Worm (Caenorhabditis elegans) whole organism, early embryonic: ENCODE measurements around the gene mlc-7.

ENCODE experiments used
- B0310.2 ChIP-seq: sonication (generic microtip); optimal IDR thresholded peaks from 2 replicates; lab custom pipeline; 2016; ENCODE audit warnings: mild to moderate bottlenecking, missing genetic modification characterization, missing compliant biosample characterization
- F13C5.2 ChIP-seq: sonication (generic microtip); optimal IDR thresholded peaks from 2 replicates; lab custom pipeline; 2017; ENCODE audit warnings: mild to moderate bottlenecking, missing genetic modification characterization, inconsistent platforms, missing compliant biosample characterization
- aly-1 ChIP-seq: sonication (generic microtip); optimal IDR thresholded peaks from 2 replicates; lab custom pipeline; 2016; ENCODE audit warnings: missing genetic modification characterization, missing compliant biosample characterization
- ama-1 ChIP-seq: fragments of 150-350 bp; optimal IDR thresholded peaks from 2 replicates; lab custom pipeline; 2014
- ceh-13 ChIP-seq: fragments of 200-800 bp; sonication (Bioruptor generic); optimal IDR thresholded peaks from 2 replicates; lab custom pipeline; 2018; ENCODE audit warnings: mild to moderate bottlenecking, missing genetic modification characterization, missing compliant biosample characterization
- ceh-36 ChIP-seq: sonication (generic microtip); optimal IDR thresholded peaks from 2 replicates; lab custom pipeline; 2016; ENCODE audit warnings: missing genetic modification characterization, inconsistent platforms, missing compliant biosample characterization
- ets-7 ChIP-seq: sonication (generic microtip); optimal IDR thresholded peaks from 2 replicates; lab custom pipeline; 2016; ENCODE audit warnings: missing genotype, missing genetic modification characterization, missing compliant biosample characterization
- flt-1 ChIP-seq: fragments of 200-800 bp; sonication (Bioruptor generic); IDR thresholded peaks from 2 replicates; pipeline ENCODE4 v1.3.6; 2022; ENCODE audit warnings: missing genetic modification characterization, missing compliant biosample characterization
- hmbx-1 ChIP-seq: sonication (generic microtip); optimal IDR thresholded peaks from 2 replicates; lab custom pipeline; 2016; ENCODE audit warnings: mild to moderate bottlenecking, missing genetic modification characterization, missing compliant biosample characterization
- hmg-4 ChIP-seq: fragments of 200-800 bp; sonication (Bioruptor generic); optimal IDR thresholded peaks from 2 replicates; lab custom pipeline; 2018; ENCODE audit warnings: mild to moderate bottlenecking, missing genetic modification characterization, missing compliant biosample characterization
- hnd-1 ChIP-seq: sonication (generic microtip); optimal IDR thresholded peaks from 2 replicates; lab custom pipeline; 2016; ENCODE audit warnings: missing genetic modification characterization, missing compliant biosample characterization
- pes-1 ChIP-seq: fragments of 200-800 bp; sonication (Bioruptor generic); IDR thresholded peaks from 2 replicates; pipeline ENCODE4 v1.3.6; 2022; ENCODE audit warnings: missing genetic modification reagents, missing genetic modification characterization, missing compliant biosample characterization
- scrt-1 ChIP-seq: fragments of 200-800 bp; sonication (Bioruptor generic); IDR thresholded peaks from 2 replicates; pipeline ENCODE4 v1.3.6; 2022; ENCODE audit warnings: missing genetic modification characterization, missing compliant biosample characterization
- sea-1 ChIP-seq: fragments of 200-800 bp; sonication (Bioruptor generic); conservative IDR thresholded peaks from 2 replicates; pipeline ENCODE4 v1.3.6; 2022; ENCODE audit warnings: missing genetic modification characterization, missing compliant biosample characterization
- tbx-11 ChIP-seq: fragments of 200-800 bp; sonication (Bioruptor generic); IDR thresholded peaks from 2 replicates; pipeline ENCODE4 v1.3.6; 2022; ENCODE audit warnings: missing genetic modification characterization, missing compliant biosample characterization
- tbx-37 ChIP-seq: fragments of 200-800 bp; sonication (Bioruptor generic); conservative IDR thresholded peaks from 2 replicates; pipeline ENCODE4 v1.3.6; 2022; ENCODE audit warnings: missing genetic modification reagents, missing genetic modification characterization, missing compliant biosample characterization
- tra-4 ChIP-seq: sonication (generic microtip); optimal IDR thresholded peaks from 2 replicates; lab custom pipeline; 2017; ENCODE audit warnings: missing genetic modification characterization, missing compliant biosample characterization

mlc-7 gene

ce11 chrIII:13759691-13760090, 8.4 kb downstream of the mlc-7 start:
- TF ChIP-seq B0310.2, result no peak
- no peak for TF ChIP-seq tra-4 (tag; lab: Kevin White, UChicago)
- TF ChIP-seq flt-1, result no peak
- TF ChIP-seq ceh-13 (GFP tag; lab: Kevin White, UChicago), result no peak

DNA sequence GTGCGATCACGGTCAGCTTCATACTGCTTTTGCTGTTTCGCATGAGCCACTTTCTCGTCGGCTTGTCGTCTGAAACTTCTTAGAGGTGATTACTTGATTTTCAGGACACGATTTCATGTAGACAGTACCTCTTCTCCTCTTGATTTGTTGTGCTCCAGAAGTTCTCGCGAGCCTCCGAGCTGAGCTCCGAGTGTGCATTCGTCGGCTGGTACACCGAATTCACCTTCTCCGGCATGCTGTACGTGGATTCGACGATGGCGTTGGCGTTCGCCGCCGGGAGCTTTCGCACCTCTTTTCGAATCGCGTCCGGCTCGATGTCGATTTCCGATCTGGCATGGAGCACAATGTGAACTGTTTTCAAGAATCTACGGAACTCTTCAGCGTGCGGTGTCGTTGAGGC, 9.8 kb downstream of the mlc-7 start:
- TF ChIP-seq sea-1 (GFP tag; lab: Robert Waterston, UW), result no peak
- TF ChIP-seq hnd-1, result no peak
- no peak for TF ChIP-seq ceh-36 (tag; lab: Kevin White, UChicago)
- TF ChIP-seq hmg-4 (GFP tag; lab: Kevin White, UChicago), result no peak
- no peak for TF ChIP-seq B0310.2
- no peak for TF ChIP-seq scrt-1 (GFP tag; lab: Robert Waterston, UW)

DNA sequence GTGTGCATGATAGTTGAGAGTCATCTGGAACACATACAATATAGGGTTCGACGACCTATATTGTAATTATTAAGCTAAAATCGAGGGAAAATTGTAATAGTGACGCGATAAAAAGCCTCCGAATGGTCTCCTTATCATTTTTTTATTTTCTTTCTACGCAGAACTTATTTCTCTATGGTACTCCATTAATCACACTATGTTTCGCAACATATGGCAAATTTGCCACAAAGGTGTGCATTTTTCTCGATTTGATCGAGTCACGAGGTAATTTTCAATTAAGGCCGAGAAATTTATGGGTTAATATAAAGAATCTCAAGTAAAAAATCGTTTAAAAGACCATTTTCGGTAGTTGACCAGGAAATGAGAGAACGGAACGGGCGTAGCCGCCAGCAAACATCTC, 10.8 kb downstream of the mlc-7 start, which contains the start of gene dbn-1:
Gene dbn-1 (minus strand): TSS at position 24 of the 400 bp plus-strand sequence.
- TF ChIP-seq tbx-11 (GFP tag; lab: Robert Waterston, UW) (no peak), ets-7 (tag; lab: Kevin White, UChicago) (no peak)

ce11 chrIII:13763260-13764112, 12.2 kb downstream of the mlc-7 start:
- TF ChIP-seq aly-1 (tag; lab: Kevin White, UChicago) (no peak), ceh-36 (tag; lab: Kevin White, UChicago) (no peak), hnd-1 (no peak), tbx-37 (GFP tag; lab: Robert Waterston, UW) (no peak), tra-4 (tag; lab: Kevin White, UChicago) (no peak), flt-1 (no peak), tbx-11 (GFP tag; lab: Robert Waterston, UW) (no peak), sea-1 (GFP tag; lab: Robert Waterston, UW) (no peak), pes-1 (GFP tag; lab: Robert Waterston, UW) (no peak)

DNA sequence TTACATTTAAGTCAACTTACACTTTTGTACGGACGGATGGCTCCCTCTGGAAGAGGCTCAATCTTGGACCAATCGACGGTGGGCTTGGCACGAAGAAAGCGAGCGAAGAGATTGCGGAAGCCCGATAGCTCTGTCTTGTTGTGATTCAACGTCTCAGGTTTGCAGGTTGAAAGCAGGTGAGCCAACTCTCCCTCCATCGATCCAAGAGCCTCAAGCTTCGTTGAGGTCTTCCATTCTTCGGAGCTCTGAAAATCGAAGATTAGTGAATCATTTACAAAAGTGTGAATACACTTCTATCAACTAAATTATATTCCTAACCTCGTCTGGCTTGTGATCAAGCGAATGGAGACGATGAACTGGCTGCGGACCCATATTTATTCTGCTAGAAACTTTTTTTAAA, 14.5 kb downstream of the mlc-7 start:
- TF ChIP-seq sea-1 (GFP tag; lab: Robert Waterston, UW), result no peak
- TF ChIP-seq tbx-11 (GFP tag; lab: Robert Waterston, UW), result no peak
- no peak for TF ChIP-seq tbx-37 (GFP tag; lab: Robert Waterston, UW)
- no peak for TF ChIP-seq ama-1

DNA sequence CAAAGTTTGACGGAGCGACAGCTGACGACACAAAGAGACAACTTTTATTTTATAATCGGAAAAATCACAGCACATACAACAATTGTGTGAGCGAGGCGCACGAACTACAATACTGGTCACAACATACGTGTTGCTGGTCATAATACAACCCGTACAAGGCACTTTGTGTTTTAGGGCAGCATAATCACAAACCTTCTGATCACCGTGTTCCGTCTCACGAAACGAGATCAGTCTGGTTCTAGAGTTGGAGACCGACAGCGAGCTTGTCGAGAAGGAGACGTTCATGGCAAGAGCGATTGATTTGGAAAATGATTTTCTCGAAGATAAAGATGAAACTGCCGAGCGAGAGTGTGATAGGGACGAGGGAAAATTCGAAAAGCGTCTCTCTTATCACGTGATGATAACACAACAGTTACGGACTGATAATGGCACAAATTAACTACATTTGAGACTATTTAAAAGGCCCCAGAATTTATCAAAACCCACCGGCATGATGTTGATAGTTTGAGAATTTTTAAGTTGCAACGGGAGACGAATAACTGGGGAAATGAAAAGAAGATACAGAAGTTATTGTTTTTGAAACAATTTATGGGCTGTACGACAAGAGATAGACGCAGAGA, 15.6 kb downstream of the mlc-7 start:
- no peak for TF ChIP-seq tra-4 (tag; lab: Kevin White, UChicago)

ce11 chrIII:13768074-13768662, 16.9 kb downstream of the mlc-7 start, which contains the start of gene rml-1:
Gene rml-1 (minus strand): TSS chrIII:13768092.
- TF ChIP-seq ama-1 (peak; percentile 44), sea-1 (GFP tag; lab: Robert Waterston, UW) (no peak), aly-1 (tag; lab: Kevin White, UChicago) (no peak), pes-1 (GFP tag; lab: Robert Waterston, UW) (0 out of 2 replicates have a peak, but pooled peaks have one; percentile 10), hnd-1 (no peak)

DNA sequence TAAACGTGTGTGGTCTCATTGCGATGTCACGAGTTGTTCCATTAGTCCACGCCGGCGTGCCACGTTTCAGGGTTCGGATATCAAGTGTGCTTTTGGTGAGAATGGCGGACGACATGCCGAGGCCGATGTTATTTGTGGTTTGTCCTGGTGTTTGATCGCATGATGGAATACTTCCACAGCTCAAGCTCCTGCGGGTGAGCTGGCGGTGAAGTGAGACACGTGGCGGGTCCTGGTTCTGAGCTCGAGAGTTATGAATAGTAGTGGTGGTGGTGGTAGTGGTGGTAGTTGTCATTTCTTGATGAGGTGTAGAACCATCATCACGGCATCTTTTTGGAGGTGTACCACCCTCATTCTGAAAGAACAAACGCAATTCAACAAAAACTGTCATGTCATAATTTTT, 18.8 kb downstream of the mlc-7 start:
- TF ChIP-seq aly-1 (tag; lab: Kevin White, UChicago) (no peak), ama-1 (no peak), ceh-13 (GFP tag; lab: Kevin White, UChicago) (no peak), ets-7 (tag; lab: Kevin White, UChicago) (no peak), hnd-1 (no peak), F13C5.2 (tag; lab: Kevin White, UChicago) (no peak), sea-1 (GFP tag; lab: Robert Waterston, UW) (no peak), pes-1 (GFP tag; lab: Robert Waterston, UW) (no peak), ceh-36 (tag; lab: Kevin White, UChicago) (no peak), scrt-1 (GFP tag; lab: Robert Waterston, UW) (no peak), flt-1 (no peak), hmbx-1 (tag; lab: Kevin White, UChicago) (no peak), tbx-37 (GFP tag; lab: Robert Waterston, UW) (no peak), hmg-4 (GFP tag; lab: Kevin White, UChicago) (no peak), B0310.2 (no peak), tbx-11 (GFP tag; lab: Robert Waterston, UW) (no peak), tra-4 (tag; lab: Kevin White, UChicago) (no peak)
